Worm (Caenorhabditis elegans) whole organism, L1 larva: Measurements from ENCODE around the gene sbds-1.

Experiments
- aha-1 ChIP-seq: fragments of 150-350 bp; optimal IDR thresholded peaks from 2 replicates; lab custom pipeline; 2014; ENCODE audit warnings: missing biosample characterization, missing genetic modification characterization
- ceh-90 ChIP-seq: sonication (generic microtip); optimal IDR thresholded peaks from 2 replicates; lab custom pipeline; 2016; ENCODE audit warnings: missing genetic modification characterization, missing compliant biosample characterization
- elt-2 ChIP-seq: sonication (generic microtip); optimal IDR thresholded peaks from 2 replicates; lab custom pipeline; 2016; ENCODE audit warnings: missing genetic modification characterization, mild to moderate bottlenecking, inconsistent platforms, missing compliant biosample characterization, missing genetic modification reagents
- lin-13 ChIP-seq: fragments of 150-350 bp; optimal IDR thresholded peaks from 2 replicates; lab custom pipeline; 2014; ENCODE audit warnings: missing biosample characterization, missing genetic modification reagents, missing genetic modification characterization
- nhr-12 ChIP-seq: sonication (generic microtip); optimal IDR thresholded peaks from 2 replicates; lab custom pipeline; 2017; ENCODE audit warnings: missing biosample characterization, missing genetic modification characterization
- unc-62 ChIP-seq: fragments of 150-350 bp; optimal IDR thresholded peaks from 2 replicates; lab custom pipeline; 2014; ENCODE audit warnings: missing biosample characterization, missing genetic modification reagents, missing genetic modification characterization

- no peak for TF ChIP-seq aha-1 (tag; lab: Kevin White, UChicago)
- TF ChIP-seq ceh-90 (tag; lab: Kevin White, UChicago) = no peak
- TF ChIP-seq lin-13 = no peak
- no peak for TF ChIP-seq elt-2 (tag; lab: Kevin White, UChicago)
- TF ChIP-seq unc-62 (GFP tag; lab: Kevin White, UChicago) = no peak
- TF ChIP-seq nhr-12 (tag; lab: Kevin White, UChicago) = no peak
Observed at ce11 chrIII:665173-665757, 27.0 kb upstream of the sbds-1 start, which contains the start of gene C09F5.3.
